Worm (Caenorhabditis elegans) whole organism, young adult: Measurements from ENCODE around the gene clec-49.
A peak's percentile ranks its signal among the peaks of the same experiment; 100 is the strongest.

Source experiments
- B0261.1 ChIP-seq: sonication (generic microtip); optimal IDR thresholded peaks from 2 replicates; lab custom pipeline; 2016; ENCODE audit warnings: mild to moderate bottlenecking, missing genetic modification characterization, moderate library complexity, missing compliant biosample characterization
- F10E7.11 ChIP-seq: sonication (generic microtip); optimal IDR thresholded peaks from 2 replicates; lab custom pipeline; 2017; ENCODE audit warnings: mild to moderate bottlenecking, missing genetic modification characterization, moderate library complexity, missing compliant biosample characterization
- F33H1.4 ChIP-seq: fragments of 200-800 bp; sonication (Bioruptor generic); IDR thresholded peaks from 2 replicates; pipeline ENCODE4 v1.3.6; 2022; ENCODE audit warnings: missing genetic modification reagents, missing genetic modification characterization, missing compliant biosample characterization
- F39B2.1 ChIP-seq: fragments of 200-800 bp; sonication (Bioruptor generic); IDR thresholded peaks from 2 replicates; pipeline ENCODE4 v1.3.6; 2022; ENCODE audit warnings: missing genetic modification reagents, missing genetic modification characterization, missing compliant biosample characterization
- F49E8.2 ChIP-seq: sonication (generic microtip); optimal IDR thresholded peaks from 3 replicates; lab custom pipeline; 2017; ENCODE audit warnings: missing genetic modification characterization, mild to moderate bottlenecking, missing compliant biosample characterization, antibody characterized with exemption, moderate library complexity; ENCODE audit not compliant: insufficient read depth
- K12H6.12 ChIP-seq: fragments of 200-800 bp; sonication (Bioruptor generic); optimal IDR thresholded peaks from 2 replicates; lab custom pipeline; 2018; ENCODE audit warnings: mild to moderate bottlenecking, missing genetic modification characterization, missing compliant biosample characterization
- T26A5.8 ChIP-seq: sonication (generic microtip); optimal IDR thresholded peaks from 2 replicates; lab custom pipeline; 2016; ENCODE audit warnings: missing genetic modification characterization, missing compliant biosample characterization
- Y53F4B.3 ChIP-seq: fragments of 200-800 bp; sonication (Bioruptor generic); IDR thresholded peaks from 2 replicates; pipeline ENCODE4 v1.3.6; 2022; ENCODE audit warnings: missing genetic modification reagents, missing genetic modification characterization, missing compliant biosample characterization
- atf-7 ChIP-seq: sonication (generic microtip); optimal IDR thresholded peaks from 2 replicates; lab custom pipeline; 2017; ENCODE audit warnings: mild to moderate bottlenecking, missing genetic modification characterization, missing compliant biosample characterization
- bed-2 ChIP-seq: fragments of 200-800 bp; sonication (Bioruptor generic); IDR thresholded peaks from 2 replicates; pipeline ENCODE4 v1.3.6; 2022; ENCODE audit warnings: missing genetic modification reagents, missing genetic modification characterization, missing compliant biosample characterization
- cebp-1 ChIP-seq, 2 experiments: fragments of 200-800 bp in 1 of 2; sonication (Bioruptor generic) in 1 of 2; sonication (generic microtip) in 1 of 2; IDR thresholded peaks in 1 of 2; optimal IDR thresholded peaks in 1 of 2; 2 replicates each; pipeline versions ENCODE4 v1.3.6 to Lab custom; 2017 to 2022; ENCODE audit warnings: missing compliant biosample characterization in 2 of 2, missing genetic modification characterization in 2 of 2, mild to moderate bottlenecking in 1 of 2, missing genetic modification reagents in 1 of 2, moderate library complexity in 1 of 2
- ceh-27 ChIP-seq: fragments of 200-800 bp; sonication (Bioruptor generic); optimal IDR thresholded peaks from 2 replicates; lab custom pipeline; 2018; ENCODE audit warnings: mild to moderate bottlenecking, missing genetic modification characterization, moderate library complexity, missing compliant biosample characterization
- ceh-91 ChIP-seq: fragments of 200-800 bp; sonication (Bioruptor generic); IDR thresholded peaks from 2 replicates; pipeline ENCODE4 v1.3.6; 2022; ENCODE audit warnings: missing genetic modification reagents, missing genetic modification characterization, missing compliant biosample characterization
- dox-1 ChIP-seq: fragments of 200-800 bp; sonication (Bioruptor generic); IDR thresholded peaks from 2 replicates; pipeline ENCODE4 v1.3.6; 2022; ENCODE audit warnings: missing genetic modification reagents, missing genetic modification characterization, missing compliant biosample characterization
- efl-1 ChIP-seq: fragments of 150-350 bp; optimal IDR thresholded peaks from 2 replicates; lab custom pipeline; 2014; ENCODE audit warnings: missing biosample characterization, missing genetic modification reagents, missing genetic modification characterization
- egl-44 ChIP-seq: fragments of 200-800 bp; sonication (Bioruptor generic); IDR thresholded peaks from 2 replicates; pipeline ENCODE4 v1.3.6; 2022; ENCODE audit warnings: missing genetic modification reagents, missing genetic modification characterization, missing compliant biosample characterization
- egrh-3 ChIP-seq: fragments of 200-800 bp; sonication (Bioruptor generic); IDR thresholded peaks from 2 replicates; pipeline ENCODE4 v1.3.6; 2022; ENCODE audit warnings: missing genetic modification reagents, missing genetic modification characterization, missing compliant biosample characterization
- fkh-3 ChIP-seq: sonication (generic microtip); optimal IDR thresholded peaks from 2 replicates; lab custom pipeline; 2016; ENCODE audit warnings: mild to moderate bottlenecking, missing genetic modification characterization, missing compliant biosample characterization
- hlh-12 ChIP-seq: sonication (generic microtip); optimal IDR thresholded peaks from 2 replicates; lab custom pipeline; 2016; ENCODE audit warnings: missing genetic modification characterization, missing compliant biosample characterization
- let-526 ChIP-seq: fragments of 200-800 bp; sonication (Bioruptor generic); IDR thresholded peaks from 2 replicates; pipeline ENCODE4 v1.3.6; 2022; ENCODE audit warnings: missing genetic modification reagents, missing genetic modification characterization, missing compliant biosample characterization
- lin-54 ChIP-seq: fragments of 200-800 bp; sonication (Bioruptor generic); optimal IDR thresholded peaks from 2 replicates; lab custom pipeline; 2018; ENCODE audit warnings: mild to moderate bottlenecking, missing genetic modification characterization, missing compliant biosample characterization
- lir-1 ChIP-seq: fragments of 200-800 bp; sonication (Bioruptor generic); conservative IDR thresholded peaks from 2 replicates; pipeline ENCODE4 v1.3.6; 2022; ENCODE audit warnings: missing genetic modification reagents, missing genetic modification characterization, missing compliant biosample characterization
- lsl-1 ChIP-seq: fragments of 200-800 bp; sonication (Bioruptor generic); optimal IDR thresholded peaks from 2 replicates; lab custom pipeline; 2018; ENCODE audit warnings: mild to moderate bottlenecking, missing genetic modification characterization, moderate library complexity, missing compliant biosample characterization
- lsy-27 ChIP-seq: sonication (generic microtip); optimal IDR thresholded peaks from 2 replicates; lab custom pipeline; 2017; ENCODE audit warnings: missing genetic modification characterization, mild to moderate bottlenecking, missing compliant biosample characterization, antibody characterized with exemption, missing genotype, borderline replicate concordance; ENCODE audit not compliant: insufficient read depth
- nhr-179 ChIP-seq: sonication (generic microtip); optimal IDR thresholded peaks from 2 replicates; lab custom pipeline; 2016; ENCODE audit warnings: mild to moderate bottlenecking, missing genetic modification characterization, missing compliant biosample characterization
- nhr-27 ChIP-seq: fragments of 200-800 bp; sonication (Bioruptor generic); optimal IDR thresholded peaks from 2 replicates; lab custom pipeline; 2018; ENCODE audit warnings: mild to moderate bottlenecking, missing genetic modification characterization, moderate library complexity, missing compliant biosample characterization
- nhr-80 ChIP-seq: sonication (generic microtip); optimal IDR thresholded peaks from 2 replicates; lab custom pipeline; 2016; ENCODE audit warnings: missing genetic modification characterization, missing compliant biosample characterization
- pha-4 ChIP-seq: fragments of 150-350 bp; sonication (generic microtip); optimal IDR thresholded peaks from 2 replicates; lab custom pipeline; 2014; ENCODE audit warnings: missing biosample characterization, missing genetic modification reagents, missing genetic modification characterization
- rcor-1 ChIP-seq: fragments of 200-800 bp; sonication (Bioruptor generic); IDR thresholded peaks from 2 replicates; pipeline ENCODE4 v1.3.6; 2022; ENCODE audit warnings: missing genetic modification reagents, missing genetic modification characterization, missing compliant biosample characterization
- snpc-1.3 ChIP-seq: sonication (generic microtip); optimal IDR thresholded peaks from 2 replicates; lab custom pipeline; 2017; ENCODE audit warnings: missing genetic modification characterization, mild to moderate bottlenecking, missing compliant biosample characterization, antibody characterized with exemption, moderate library complexity, missing genotype, missing genetic modification reagents; ENCODE audit not compliant: insufficient read depth
- snpc-3.4 ChIP-seq: sonication (generic microtip); optimal IDR thresholded peaks from 2 replicates; lab custom pipeline; 2017; ENCODE audit warnings: missing genetic modification characterization, mild to moderate bottlenecking, missing compliant biosample characterization, antibody characterized with exemption, moderate library complexity, missing genotype, missing genetic modification reagents
- somi-1 ChIP-seq: fragments of 200-800 bp; sonication (Bioruptor generic); optimal IDR thresholded peaks from 2 replicates; lab custom pipeline; 2018; ENCODE audit warnings: mild to moderate bottlenecking, missing genetic modification characterization, missing compliant biosample characterization
- tbp1 ChIP-seq: fragments of 200-800 bp; sonication (Bioruptor generic); optimal IDR thresholded peaks from 2 replicates; lab custom pipeline; 2018; ENCODE audit warnings: mild to moderate bottlenecking, missing genetic modification characterization, missing compliant biosample characterization
- ztf-22 ChIP-seq: fragments of 200-800 bp; sonication (Bioruptor generic); optimal IDR thresholded peaks from 2 replicates; lab custom pipeline; 2018; ENCODE audit warnings: mild to moderate bottlenecking, missing genetic modification characterization, moderate library complexity, missing compliant biosample characterization
- ztf-25 ChIP-seq: fragments of 200-800 bp; sonication (Bioruptor generic); IDR thresholded peaks from 2 replicates; pipeline ENCODE4 v1.3.6; 2022; ENCODE audit warnings: missing genetic modification reagents, missing genetic modification characterization, missing compliant biosample characterization
- ztf-28 ChIP-seq: fragments of 200-800 bp; sonication (Bioruptor generic); IDR thresholded peaks from 2 replicates; pipeline ENCODE4 v1.3.6; 2022; ENCODE audit warnings: missing genetic modification reagents, missing genetic modification characterization, missing compliant biosample characterization
- ztf-6 ChIP-seq: fragments of 200-800 bp; sonication (Bioruptor generic); IDR thresholded peaks from 2 replicates; pipeline ENCODE4 v1.3.6; 2022; ENCODE audit warnings: missing genetic modification reagents, missing genetic modification characterization, missing compliant biosample characterization

The clec-49 gene

DNA sequence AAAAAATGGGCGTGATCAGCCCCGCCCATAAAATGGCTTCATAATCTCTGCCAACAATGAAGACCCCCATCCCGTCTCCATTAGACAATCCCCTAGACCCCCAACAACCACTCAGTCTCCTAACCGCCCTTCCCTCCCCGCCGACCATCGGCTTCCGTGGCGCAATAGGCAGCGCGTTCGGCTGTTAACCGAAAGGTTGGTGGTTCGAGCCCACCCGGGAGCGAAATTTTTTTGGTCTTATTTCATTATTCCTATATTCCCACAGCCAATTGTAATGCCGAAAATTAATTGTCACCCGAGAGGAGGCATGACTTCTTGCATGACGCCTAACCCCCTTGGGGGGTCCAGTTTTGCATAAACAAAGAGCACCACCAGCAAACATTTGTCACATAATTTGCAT is 28.1 kb downstream of the clec-49 start (continued):
- peak; percentile 49 for TF ChIP-seq lsy-27 (tag; lab: Kevin White, UChicago)
- TF ChIP-seq F49E8.2 (tag; lab: Kevin White, UChicago): no peak
- TF ChIP-seq egl-44: peak; percentile 27; the same call in 1 of the 2 replicates
- TF ChIP-seq ztf-28 (GFP tag; lab: Robert Waterston, UW): peak; percentile 71; the same call in 1 of the 2 replicates
- 0 out of 2 replicates have a peak, but pooled peaks have one; percentile 53 for TF ChIP-seq ztf-25
- no peak; the same call in 1 of the 2 replicates for TF ChIP-seq F33H1.4 (GFP tag; lab: Robert Waterston, UW)
- TF ChIP-seq tbp1 (GFP tag; lab: Kevin White, UChicago): peak; percentile 95
- TF ChIP-seq bed-2 (GFP tag; lab: Robert Waterston, UW): no peak
- TF ChIP-seq lin-54 (GFP tag; lab: Kevin White, UChicago): peak; percentile 25
- TF ChIP-seq B0261.1 (tag; lab: Kevin White, UChicago): peak; percentile 86

ce11 chrV:19719253-19719652 is 31.8 kb downstream of the clec-49 start, which contains the start of gene Y116F11A.6:
Gene Y116F11A.6 (plus strand): TSS chrV:19719553.
- TF ChIP-seq egl-44 (no peak), F39B2.1 (no peak), Y53F4B.3 (GFP tag; lab: Robert Waterston, UW) (no peak), lsy-27 (tag; lab: Kevin White, UChicago) (no peak), snpc-1.3 (no peak), B0261.1 (tag; lab: Kevin White, UChicago) (no peak), somi-1 (no peak), K12H6.12 (no peak), tbp1 (GFP tag; lab: Kevin White, UChicago) (no peak), fkh-3 (tag; lab: Kevin White, UChicago) (no peak)
- TF ChIP-seq, all 124 proteins: peak for 0

- no peak for TF ChIP-seq ztf-22 (GFP tag; lab: Kevin White, UChicago)
- TF ChIP-seq K12H6.12: no peak
- no peak for TF ChIP-seq F33H1.4 (GFP tag; lab: Robert Waterston, UW)
- no peak for TF ChIP-seq ceh-27 (GFP tag; lab: Kevin White, UChicago)
- no peak for TF ChIP-seq egrh-3 (GFP tag; lab: Robert Waterston, UW)
- TF ChIP-seq efl-1: no peak
- no peak for TF ChIP-seq nhr-179 (tag; lab: Kevin White, UChicago)
- no peak for TF ChIP-seq atf-7
- TF ChIP-seq nhr-27 (tag; lab: Kevin White, UChicago): no peak
- no peak for TF ChIP-seq pha-4 (tag; lab: Kevin White, UChicago)
- TF ChIP-seq dox-1 (GFP tag; lab: Robert Waterston, UW): no peak
- TF ChIP-seq ztf-6 (GFP tag; lab: Robert Waterston, UW): no peak
- no peak for TF ChIP-seq hlh-12
- no peak for TF ChIP-seq cebp-1 (GFP tag; IDR thresholded peaks at IDR 0.05; lab: Robert Waterston, UW)
- no peak for TF ChIP-seq cebp-1 (tag; optimal IDR thresholded peaks at IDR 0.05; lab: Kevin White, UChicago)
- no peak for TF ChIP-seq lir-1 (GFP tag; lab: Robert Waterston, UW)
- TF ChIP-seq T26A5.8 (tag; lab: Kevin White, UChicago): no peak
- no peak for TF ChIP-seq snpc-3.4 (tag; lab: Kevin White, UChicago)
Measured at ce11 chrV:19718660-19719059, 32.4 kb downstream of the clec-49 start.

DNA sequence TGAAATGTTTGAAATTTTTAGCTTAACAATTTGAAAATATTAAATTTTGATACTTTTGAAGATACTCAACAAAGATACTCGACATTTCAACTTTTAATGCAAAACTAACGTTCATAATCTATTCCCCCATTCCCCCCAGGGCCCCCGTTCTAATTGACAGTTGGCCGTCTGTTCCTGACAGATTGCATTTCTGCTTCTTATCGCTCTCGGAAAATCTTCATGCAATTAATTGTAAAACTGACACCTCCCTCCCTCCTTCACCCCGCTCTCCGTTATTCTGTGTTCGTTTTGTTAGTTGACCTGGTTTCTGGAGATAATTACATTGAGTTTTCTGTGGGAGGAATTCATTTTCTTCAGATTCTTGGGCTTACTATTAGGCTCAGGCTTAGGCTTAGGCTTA is 33.1 kb downstream of the clec-49 start:
- TF ChIP-seq lir-1 (GFP tag; lab: Robert Waterston, UW) (no peak), lsl-1 (no peak), F10E7.11 (tag; lab: Kevin White, UChicago) (no peak), rcor-1 (GFP tag; lab: Robert Waterston, UW) (no peak), nhr-80 (peak; percentile 23), bed-2 (GFP tag; lab: Robert Waterston, UW) (no peak), ceh-91 (GFP tag; lab: Robert Waterston, UW) (no peak), let-526 (no peak), B0261.1 (tag; lab: Kevin White, UChicago) (no peak)
